Worm (Caenorhabditis elegans) whole organism, mixed stage, embryonic: ENCODE measurements around the gene R08D7.5.

Source experiments
- elt-1 ChIP-seq: sonication (generic microtip); optimal IDR thresholded peaks from 2 replicates; lab custom pipeline; 2017; ENCODE audit warnings: missing genetic modification characterization, mild to moderate bottlenecking, missing compliant biosample characterization, antibody characterized with exemption, moderate library complexity, borderline replicate concordance; ENCODE audit not compliant: insufficient read depth
- elt-3 ChIP-seq: fragments of 150-350 bp; optimal IDR thresholded peaks from 2 replicates; lab custom pipeline; 2014; ENCODE audit warnings: missing biosample characterization, missing genetic modification characterization
- mls-2 ChIP-seq: sonication (generic microtip); optimal IDR thresholded peaks from 2 replicates; lab custom pipeline; 2016; ENCODE audit warnings: mild to moderate bottlenecking, missing genetic modification characterization, moderate library complexity, missing compliant biosample characterization
- nhr-76 ChIP-seq: sonication (generic microtip); optimal IDR thresholded peaks from 2 replicates; lab custom pipeline; 2017; ENCODE audit warnings: missing biosample characterization, missing genetic modification characterization
- pha-4 ChIP-seq: fragments of 150-350 bp; optimal IDR thresholded peaks from 2 replicates; lab custom pipeline; 2018; ENCODE audit warnings: missing biosample characterization, missing genetic modification reagents, missing genetic modification characterization
- sem-2 ChIP-seq: fragments of 200-800 bp; sonication (Bioruptor generic); optimal IDR thresholded peaks from 2 replicates; lab custom pipeline; 2018; ENCODE audit warnings: mild to moderate bottlenecking, missing genetic modification characterization, missing compliant biosample characterization
- unc-39 ChIP-seq: fragments of 150-350 bp; optimal IDR thresholded peaks from 2 replicates; lab custom pipeline; 2014; ENCODE audit warnings: missing biosample characterization, missing genetic modification characterization
- unc-62 ChIP-seq: fragments of 150-350 bp; optimal IDR thresholded peaks from 2 replicates; lab custom pipeline; 2014; ENCODE audit warnings: missing biosample characterization, missing genetic modification reagents, missing genetic modification characterization
- zip-8 ChIP-seq: fragments of 150-350 bp; optimal IDR thresholded peaks from 2 replicates; lab custom pipeline; 2014; ENCODE audit warnings: missing biosample characterization, missing genetic modification characterization
- ztf-11 ChIP-seq: fragments of 150-350 bp; optimal IDR thresholded peaks from 2 replicates; lab custom pipeline; 2014; ENCODE audit warnings: missing biosample characterization, missing genetic modification characterization

- no peak for TF ChIP-seq mls-2 (tag; lab: Kevin White, UChicago)
- TF ChIP-seq zip-8: no peak
- TF ChIP-seq pha-4: no peak
- TF ChIP-seq unc-62: no peak
- no peak for TF ChIP-seq sem-2 (GFP tag; lab: Kevin White, UChicago)
- no peak for TF ChIP-seq elt-3 (tag; lab: Kevin White, UChicago)
- no peak for TF ChIP-seq unc-39
- TF ChIP-seq nhr-76 (tag; lab: Kevin White, UChicago): no peak
- TF ChIP-seq elt-1 (tag; lab: Kevin White, UChicago): no peak
- TF ChIP-seq ztf-11 (tag; lab: Kevin White, UChicago): no peak
Measured at ce11 chrIII:8988544-8988943, 14.6 kb downstream of the R08D7.5 start.
